Fruit fly (Drosophila melanogaster) whole organism, embryonic: ENCODE data around the gene CG14669.

Experiments
- ATbp ChIP-seq: fragments of 200-800 bp; sonication (Bioruptor generic); optimal IDR thresholded peaks from 2 replicates; lab custom pipeline; 2017; ENCODE audit warnings: missing biosample characterization, mild to moderate bottlenecking, missing genetic modification characterization, missing genetic modification reagents
- Atf3 ChIP-seq: fragments of 200-800 bp; sonication (Bioruptor generic); optimal IDR thresholded peaks from 3 replicates; lab custom pipeline; 2016; ENCODE audit warnings: missing biosample characterization, missing genetic modification characterization
- Bdp1 ChIP-seq: fragments of 200-800 bp; sonication (Bioruptor generic); optimal IDR thresholded peaks from 3 replicates; lab custom pipeline; 2016; ENCODE audit warnings: missing biosample characterization, missing genetic modification characterization
- CG11398 ChIP-seq: fragments of 200-800 bp; sonication (Bioruptor generic); optimal IDR thresholded peaks from 2 replicates; lab custom pipeline; 2016; ENCODE audit warnings: missing biosample characterization, missing genetic modification characterization
- CG12299 ChIP-seq: fragments of 200-800 bp; sonication (Bioruptor generic); optimal IDR thresholded peaks from 2 replicates; lab custom pipeline; 2018; ENCODE audit warnings: missing biosample characterization, mild to moderate bottlenecking, missing genetic modification characterization
- CG13296 ChIP-seq: fragments of 200-800 bp; sonication (Bioruptor generic); optimal IDR thresholded peaks from 3 replicates; lab custom pipeline; 2018; ENCODE audit warnings: missing biosample characterization, mild to moderate bottlenecking, missing genetic modification characterization
- CG14014 ChIP-seq: fragments of 200-800 bp; sonication (Bioruptor generic); IDR thresholded peaks from 2 replicates; pipeline ENCODE4 v1.3.6; 2022; ENCODE audit warnings: missing biosample characterization, missing genetic modification characterization
- CG18262 ChIP-seq: fragments of 200-800 bp; optimal IDR thresholded peaks from 3 replicates; lab custom pipeline; 2019; ENCODE audit warnings: missing biosample characterization, mild to moderate bottlenecking, missing genetic modification characterization, moderate library complexity
- CG2120 ChIP-seq: fragments of 200-800 bp; sonication (Bioruptor generic); optimal IDR thresholded peaks from 3 replicates; lab custom pipeline; 2016; ENCODE audit warnings: missing biosample characterization, missing genetic modification characterization
- CG2875 ChIP-seq: fragments of 200-800 bp; sonication (Bioruptor generic); optimal IDR thresholded peaks from 2 replicates; lab custom pipeline; 2017; ENCODE audit warnings: missing biosample characterization, mild to moderate bottlenecking, missing genetic modification characterization, missing genetic modification reagents
- CG30020 ChIP-seq: fragments of 200-800 bp; optimal IDR thresholded peaks from 2 replicates; lab custom pipeline; 2019; ENCODE audit warnings: missing biosample characterization, mild to moderate bottlenecking, missing genetic modification characterization, moderate library complexity
- CG32532 ChIP-seq: fragments of 200-800 bp; sonication (Bioruptor generic); IDR thresholded peaks from 2 replicates; pipeline ENCODE4 v1.3.6; 2022; ENCODE audit warnings: missing biosample characterization, missing genetic modification characterization
- CG3847 ChIP-seq: fragments of 200-800 bp; sonication (Bioruptor generic); IDR thresholded peaks from 2 replicates; pipeline ENCODE4 v1.3.6; 2022; ENCODE audit warnings: missing biosample characterization, missing genetic modification characterization
- CG4424 ChIP-seq: fragments of 200-800 bp; sonication (Bioruptor generic); optimal IDR thresholded peaks from 3 replicates; lab custom pipeline; 2016; ENCODE audit warnings: missing biosample characterization, missing genetic modification characterization
- CG4730 ChIP-seq: fragments of 200-800 bp; sonication (Bioruptor generic); IDR thresholded peaks from 2 replicates; pipeline ENCODE4 v1.3.6; 2022; ENCODE audit warnings: missing biosample characterization, missing genetic modification characterization
- CG6791 ChIP-seq: fragments of 200-800 bp; sonication (Bioruptor generic); IDR thresholded peaks from 3 replicates; pipeline ENCODE4 v1.3.6; 2022; ENCODE audit warnings: missing biosample characterization, missing genetic modification characterization; ENCODE audit not compliant: partially characterized antibody
- CG7556 ChIP-seq: fragments of 200-800 bp; sonication (Bioruptor generic); optimal IDR thresholded peaks from 2 replicates; lab custom pipeline; 2017; ENCODE audit warnings: missing biosample characterization, mild to moderate bottlenecking, missing genetic modification characterization
- CG9437 ChIP-seq: fragments of 200-800 bp; sonication (Bioruptor generic); optimal IDR thresholded peaks from 2 replicates; lab custom pipeline; 2018; ENCODE audit warnings: missing biosample characterization, mild to moderate bottlenecking, missing genetic modification characterization
- CG9876 ChIP-seq: fragments of 200-800 bp; sonication (Bioruptor generic); optimal IDR thresholded peaks from 2 replicates; lab custom pipeline; 2016; ENCODE audit warnings: missing biosample characterization, missing genetic modification characterization
- CTCF ChIP-seq: fragments of 200-800 bp; sonication (Bioruptor generic); optimal IDR thresholded peaks from 2 replicates; lab custom pipeline; 2017; ENCODE audit warnings: missing biosample characterization, mild to moderate bottlenecking, missing genetic modification characterization, moderate library complexity
- CoRest ChIP-seq: fragments of 200-800 bp; sonication (Bioruptor generic); optimal IDR thresholded peaks from 3 replicates; lab custom pipeline; 2018; ENCODE audit warnings: missing biosample characterization, mild to moderate bottlenecking, missing genetic modification characterization, moderate library complexity
- Dip2 ChIP-seq: fragments of 200-800 bp; sonication (Bioruptor generic); IDR thresholded peaks from 2 replicates; pipeline ENCODE4 v1.3.6; 2022; ENCODE audit warnings: missing biosample characterization, missing genetic modification characterization
- Doc3 ChIP-seq: fragments of 200-800 bp; sonication (Bioruptor generic); IDR thresholded peaks from 3 replicates; pipeline ENCODE4 v1.3.6; 2022; ENCODE audit warnings: missing biosample characterization, missing genetic modification characterization; ENCODE audit not compliant: partially characterized antibody
- E2f1 ChIP-seq: fragments of 200-800 bp; sonication (Bioruptor generic); IDR thresholded peaks from 2 replicates; pipeline ENCODE4 v1.3.6; 2022; ENCODE audit warnings: missing biosample characterization, missing genetic modification characterization
- Myb ChIP-seq: fragments of 200-800 bp; sonication (Bioruptor generic); optimal IDR thresholded peaks from 2 replicates; lab custom pipeline; 2016; ENCODE audit warnings: missing biosample characterization, missing genetic modification characterization
- Neu2 ChIP-seq: fragments of 200-800 bp; sonication (Bioruptor generic); optimal IDR thresholded peaks from 3 replicates; lab custom pipeline; 2016; ENCODE audit warnings: missing biosample characterization, missing genetic modification characterization, borderline replicate concordance
- Xrp1 ChIP-seq: fragments of 200-800 bp; sonication (Bioruptor generic); IDR thresholded peaks from 2 replicates; pipeline ENCODE4 v1.3.6; 2022; ENCODE audit warnings: missing biosample characterization, missing genetic modification characterization
- YL-1 ChIP-seq: fragments of 200-800 bp; sonication (Bioruptor generic); optimal IDR thresholded peaks from 3 replicates; lab custom pipeline; 2017; ENCODE audit warnings: missing biosample characterization, mild to moderate bottlenecking, missing genetic modification characterization
- al ChIP-seq: fragments of 200-800 bp; sonication (Bioruptor generic); IDR thresholded peaks from 2 replicates; pipeline ENCODE4 v1.3.6; 2022; ENCODE audit warnings: missing biosample characterization, missing genetic modification characterization
- ash1 ChIP-seq: fragments of 200-800 bp; sonication (Bioruptor generic); optimal IDR thresholded peaks from 2 replicates; lab custom pipeline; 2018; ENCODE audit warnings: missing biosample characterization, mild to moderate bottlenecking, missing genetic modification characterization
- cg ChIP-seq: fragments of 200-800 bp; sonication (Bioruptor generic); optimal IDR thresholded peaks from 3 replicates; lab custom pipeline; 2019; ENCODE audit warnings: missing biosample characterization, mild to moderate bottlenecking, missing genetic modification characterization, moderate library complexity
- dmrt99B ChIP-seq: fragments of 200-800 bp; sonication (Bioruptor generic); optimal IDR thresholded peaks from 2 replicates; lab custom pipeline; 2018; ENCODE audit warnings: missing biosample characterization, mild to moderate bottlenecking, missing genetic modification characterization, moderate library complexity
- emc ChIP-seq: fragments of 200-800 bp; sonication (Bioruptor generic); optimal IDR thresholded peaks from 2 replicates; lab custom pipeline; 2016; ENCODE audit warnings: missing biosample characterization, missing genetic modification characterization
- esg ChIP-seq: fragments of 200-800 bp; sonication (Bioruptor generic); conservative IDR thresholded peaks from 2 replicates; pipeline ENCODE4 v1.3.6; 2022; ENCODE audit warnings: missing biosample characterization, missing genetic modification characterization
- eve ChIP-seq, 2 experiments: fragments of >200 bp; optimal IDR thresholded peaks; 2 replicates each; lab custom pipeline; 2017; ENCODE audit warnings: missing biosample characterization in 2 of 2, missing genetic modification characterization in 2 of 2
- fd3F ChIP-seq: fragments of 200-800 bp; sonication (Bioruptor generic); optimal IDR thresholded peaks from 2 replicates; lab custom pipeline; 2018; ENCODE audit warnings: missing biosample characterization, mild to moderate bottlenecking, missing genetic modification characterization, moderate library complexity
- gcm ChIP-seq: fragments of 200-800 bp; sonication (Bioruptor generic); optimal IDR thresholded peaks from 2 replicates; lab custom pipeline; 2019; ENCODE audit warnings: missing biosample characterization, mild to moderate bottlenecking, missing genetic modification characterization, moderate library complexity
- ind ChIP-seq: fragments of 200-800 bp; sonication (Bioruptor generic); optimal IDR thresholded peaks from 3 replicates; lab custom pipeline; 2016; ENCODE audit warnings: missing biosample characterization, missing genetic modification characterization
- jumu ChIP-seq: fragments of 200-800 bp; sonication (Bioruptor generic); optimal IDR thresholded peaks from 3 replicates; lab custom pipeline; 2016; ENCODE audit warnings: missing biosample characterization, missing genetic modification characterization
- lola ChIP-seq, 3 experiments: fragments of >200 bp in 2 of 3; fragments of 200-800 bp in 1 of 3; sonication (Bioruptor generic) in 1 of 3; optimal IDR thresholded peaks; 2 replicates each; lab custom pipeline; 2017 to 2019; ENCODE audit warnings: missing biosample characterization in 3 of 3, missing genetic modification characterization in 3 of 3, mild to moderate bottlenecking in 1 of 3, moderate library complexity in 1 of 3
- nerfin-2 ChIP-seq: fragments of 200-800 bp; sonication (Bioruptor generic); IDR thresholded peaks from 2 replicates; pipeline ENCODE4 v1.3.6; 2022; ENCODE audit warnings: missing biosample characterization, missing genetic modification characterization; ENCODE audit not compliant: partially characterized antibody
- oc ChIP-seq: fragments of 200-800 bp; sonication (Bioruptor generic); optimal IDR thresholded peaks from 2 replicates; lab custom pipeline; 2018; ENCODE audit warnings: missing biosample characterization, mild to moderate bottlenecking, missing genetic modification characterization, moderate library complexity
- onecut ChIP-seq: fragments of 200-800 bp; sonication (Bioruptor generic); IDR thresholded peaks from 2 replicates; pipeline ENCODE4 v1.3.6; 2022; ENCODE audit warnings: missing biosample characterization, missing genetic modification characterization
- pho ChIP-seq: fragments of 200-800 bp; sonication (Bioruptor generic); optimal IDR thresholded peaks from 2 replicates; lab custom pipeline; 2016; ENCODE audit warnings: missing biosample characterization, missing genetic modification characterization
- pzg ChIP-seq: fragments of 200-800 bp; sonication (Bioruptor generic); optimal IDR thresholded peaks from 3 replicates; lab custom pipeline; 2018; ENCODE audit warnings: missing biosample characterization, mild to moderate bottlenecking, missing genetic modification characterization, moderate library complexity
- schlank ChIP-seq: fragments of 200-800 bp; sonication (Bioruptor generic); optimal IDR thresholded peaks from 2 replicates; lab custom pipeline; 2018; ENCODE audit warnings: missing biosample characterization, mild to moderate bottlenecking, missing genetic modification characterization
- shn ChIP-seq: fragments of 200-800 bp; sonication (Bioruptor generic); optimal IDR thresholded peaks from 3 replicates; lab custom pipeline; 2016; ENCODE audit warnings: missing biosample characterization, missing genetic modification characterization
- tup ChIP-seq: fragments of 200-800 bp; sonication (Bioruptor generic); optimal IDR thresholded peaks from 2 replicates; lab custom pipeline; 2016; ENCODE audit warnings: missing biosample characterization, mild to moderate bottlenecking, missing genetic modification characterization, moderate library complexity
- twi ChIP-seq: fragments of 200-800 bp; optimal IDR thresholded peaks from 2 replicates; lab custom pipeline; 2019; ENCODE audit warnings: missing biosample characterization, mild to moderate bottlenecking, missing genetic modification characterization, moderate library complexity
- unpg ChIP-seq: fragments of 200-800 bp; sonication (Bioruptor generic); optimal IDR thresholded peaks from 3 replicates; lab custom pipeline; 2018; ENCODE audit warnings: missing biosample characterization, mild to moderate bottlenecking, missing genetic modification characterization, moderate library complexity

Gene CG14669

DNA sequence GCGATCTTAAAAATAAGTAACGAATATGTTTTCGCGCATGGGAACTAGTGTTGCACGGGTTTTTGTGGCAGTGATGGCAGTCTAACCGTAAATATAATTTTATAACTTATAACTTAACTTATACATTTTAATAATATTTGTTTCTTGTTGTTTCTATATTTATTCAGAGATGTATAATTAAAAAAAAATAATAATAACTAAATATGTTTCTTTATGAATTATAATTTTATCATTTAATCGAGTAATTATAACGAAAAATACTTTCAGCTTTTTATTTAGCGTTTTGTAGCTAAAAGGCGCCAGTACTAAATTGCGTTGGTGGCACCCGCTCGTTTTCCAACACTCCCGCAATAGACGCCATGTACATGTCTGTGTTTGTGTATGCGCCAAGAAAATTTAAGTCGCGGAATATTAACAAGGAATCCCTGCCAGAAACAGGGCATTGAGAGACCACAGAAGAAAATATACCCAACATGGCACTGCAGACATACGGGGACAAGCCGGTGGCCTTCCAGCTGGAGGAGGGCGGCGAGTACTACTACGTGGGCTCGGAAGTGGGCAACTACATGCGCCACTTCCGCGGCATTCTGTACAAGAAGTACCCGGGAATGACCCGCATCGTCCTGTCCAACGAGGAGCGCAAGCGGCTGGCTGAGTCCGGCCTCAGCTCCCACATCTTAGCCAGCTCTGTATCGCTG, 56.4 kb downstream of the CG14669 start, which contains the start of the genes mRpL44 and Snr1 (continued):
- peak; percentile 76 for TF ChIP-seq CG9437 (GFP tag; lab: Kevin White, UChicago)
- TF ChIP-seq CG12299 = no peak
- no peak for TF ChIP-seq CG6791 (GFP tag; lab: Robert Waterston, UW)
- no peak for TF ChIP-seq CTCF (GFP tag; lab: Kevin White, UChicago)
- TF ChIP-seq CG32532 (GFP tag; lab: Robert Waterston, UW) = peak; percentile 27; the same call in 1 of the 2 replicates
- TF ChIP-seq pzg (GFP tag; lab: Kevin White, UChicago) = peak; percentile 30
- peak; percentile 25 for TF ChIP-seq ind (GFP tag; lab: Kevin White, UChicago)
- no peak for TF ChIP-seq unpg
- TF ChIP-seq CG11398 (GFP tag; lab: Kevin White, UChicago) = no peak
- peak; percentile 85 for TF ChIP-seq YL-1 (GFP tag; lab: Kevin White, UChicago)
- no peak for TF ChIP-seq esg
- no peak for TF ChIP-seq Neu2 (GFP tag; lab: Kevin White, UChicago)
- TF ChIP-seq CG13296 (GFP tag; lab: Kevin White, UChicago) = peak; percentile 77
- TF ChIP-seq twi = peak; percentile 33
- TF ChIP-seq cg (GFP tag; lab: Kevin White, UChicago) = peak; percentile 67
- no peak for TF ChIP-seq pho (GFP tag; lab: Kevin White, UChicago)
- TF ChIP-seq onecut (GFP tag; lab: Robert Waterston, UW) = no peak
- TF ChIP-seq gcm (GFP tag; lab: Kevin White, UChicago) = no peak
- TF ChIP-seq CG18262 = no peak
- TF ChIP-seq CG2875 (GFP tag; lab: Kevin White, UChicago) = no peak
- TF ChIP-seq shn (GFP tag; lab: Kevin White, UChicago) = no peak
- TF ChIP-seq oc (tag; lab: Kevin White, UChicago) = no peak
- no peak for TF ChIP-seq ash1 (GFP tag; lab: Kevin White, UChicago)
- no peak for TF ChIP-seq Bdp1 (GFP tag; lab: Kevin White, UChicago)
- peak; percentile 27 for TF ChIP-seq fd3F (GFP tag; lab: Kevin White, UChicago)
- TF ChIP-seq CG4424 = peak; percentile 49
- TF ChIP-seq E2f1 (GFP tag; lab: Robert Waterston, UW) = peak; percentile 30; the same call in 1 of the 2 replicates
- no peak for TF ChIP-seq Doc3
- TF ChIP-seq CG9876 (GFP tag; lab: Kevin White, UChicago) = no peak
- no peak for TF ChIP-seq CG7556 (GFP tag; lab: Kevin White, UChicago)
- no peak for TF ChIP-seq Dip2 (GFP tag; lab: Robert Waterston, UW)
- TF ChIP-seq al (GFP tag; lab: Robert Waterston, UW) = no peak
- TF ChIP-seq tup (GFP tag; lab: Kevin White, UChicago) = no peak
- no peak for TF ChIP-seq Myb (GFP tag; lab: Kevin White, UChicago)
- TF ChIP-seq CG2120 (GFP tag; lab: Kevin White, UChicago) = peak; percentile 29
- peak; percentile 52; the same call in 1 of the 2 replicates for TF ChIP-seq Xrp1 (GFP tag; lab: Robert Waterston, UW)
- no peak for TF ChIP-seq ATbp (GFP tag; lab: Kevin White, UChicago)
- no peak for TF ChIP-seq Atf3 (GFP tag; lab: Kevin White, UChicago)
- no peak for TF ChIP-seq emc (GFP tag; lab: Kevin White, UChicago)
- no peak for TF ChIP-seq nerfin-2 (GFP tag; lab: Robert Waterston, UW)
- TF ChIP-seq CG14014 (GFP tag; lab: Robert Waterston, UW) = no peak
- TF ChIP-seq dmrt99B (tag; lab: Kevin White, UChicago) = no peak
- peak; percentile 70 for TF ChIP-seq CG3847 (GFP tag; lab: Robert Waterston, UW)
- TF ChIP-seq CG30020 (tag; lab: Kevin White, UChicago) = peak; percentile 57
- no peak for TF ChIP-seq schlank (tag; lab: Kevin White, UChicago)
- peak in 1 of 3 experiments; percentile 51 for TF ChIP-seq lola (GFP tag; optimal IDR thresholded peaks at IDR 0.05; lab: Kevin White, UChicago)
- TF ChIP-seq CG4730 (GFP tag; lab: Robert Waterston, UW) = no peak
- TF ChIP-seq eve (GFP tag; optimal IDR thresholded peaks at IDR 0.05; lab: Kevin White, UChicago) = no peak
- peak; percentile 6 for TF ChIP-seq jumu
- peak; percentile 76 for TF ChIP-seq CoRest (tag; lab: Kevin White, UChicago)
